Worm (Caenorhabditis elegans): ENCODE data around the gene ndus-8.

- TF ChIP-seq rpc-1 (optimal IDR thresholded peaks at IDR 0.05) (no peak), rpc-1 (tag; optimal IDR thresholded peaks at IDR 0.05) (no peak), F55B11.4 (tag; optimal IDR thresholded peaks at IDR 0.05; ENCODE audit: borderline replicate concordance, insufficient read depth) (no peak), let-607 (tag; optimal IDR thresholded peaks at IDR 0.05) (no peak), hsf-1 (GFP tag; IDR thresholded peaks at IDR 0.05) (no peak)
These were observed 7.1 kb upstream of the ndus-8 start, which contains the start of gene ztf-31 for ce11 chrIII:7241065-7241464.

All from whole organism, young adult.